Worm (Caenorhabditis elegans): ENCODE results near the gene K01A6.8.

DNA sequence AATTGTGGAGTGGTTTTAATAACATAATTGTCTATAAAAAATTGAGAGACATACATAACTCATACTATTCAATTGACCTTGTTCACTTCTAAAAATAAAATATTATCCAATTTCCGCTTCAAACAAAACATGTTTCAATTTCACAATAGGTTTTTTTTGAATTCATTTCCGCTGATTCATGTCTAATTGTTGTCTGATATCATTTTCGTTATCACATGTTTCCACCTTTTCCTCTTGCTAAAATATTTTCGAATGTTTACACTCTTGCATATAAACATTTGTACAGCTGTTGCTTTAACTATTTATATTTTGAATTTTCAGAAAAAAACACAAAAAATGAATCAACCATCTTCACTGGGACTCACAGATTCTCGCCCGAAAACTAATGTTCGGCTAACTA lies 8.2 kb upstream of the K01A6.8 start, which contains the start of gene gem-4:
- TF ChIP-seq him-1 (tag; optimal IDR thresholded peaks at IDR 0.05) (no peak), dao-5 (tag; optimal IDR thresholded peaks at IDR 0.05) (no peak)

Measured in whole organism, L4/young adult.